Fruit fly (Drosophila melanogaster) whole organism, pupa: ENCODE data around the gene TkR99D.
"Not testable (repeated sequence)": the region's sequence is repeated elsewhere in the genome, so short reads cannot be mapped to it uniquely, and the experiment has no call there.

Source experiments
- CG10348 ChIP-seq: fragments of 200-800 bp; sonication (Bioruptor generic); IDR thresholded peaks from 2 replicates; pipeline ENCODE4 v1.3.6; 2022; ENCODE audit warnings: missing biosample characterization, missing genetic modification characterization
- CG12605 ChIP-seq: fragments of 200-800 bp; sonication (Bioruptor generic); IDR thresholded peaks from 2 replicates; pipeline ENCODE4 v1.3.6; 2022; ENCODE audit warnings: missing biosample characterization, missing genetic modification characterization
- CG13204 ChIP-seq: fragments of 200-800 bp; sonication (Bioruptor generic); optimal IDR thresholded peaks from 2 replicates; lab custom pipeline; 2018; ENCODE audit warnings: missing biosample characterization, mild to moderate bottlenecking, missing genetic modification characterization, moderate library complexity
- CG14655 ChIP-seq: fragments of 200-800 bp; sonication (Bioruptor generic); optimal IDR thresholded peaks from 3 replicates; lab custom pipeline; 2017; ENCODE audit warnings: mild to moderate bottlenecking, missing biosample characterization, missing genetic modification reagents, missing genetic modification characterization
- CG15710 ChIP-seq: fragments of 200-800 bp; sonication (Bioruptor generic); optimal IDR thresholded peaks from 2 replicates; lab custom pipeline; 2018; ENCODE audit warnings: missing biosample characterization, mild to moderate bottlenecking, missing genetic modification characterization, moderate library complexity
- CG17806 ChIP-seq: fragments of 200-800 bp; sonication (Bioruptor generic); optimal IDR thresholded peaks from 2 replicates; lab custom pipeline; 2018; ENCODE audit warnings: missing biosample characterization, mild to moderate bottlenecking, missing genetic modification characterization, moderate library complexity
- CG32121 ChIP-seq: fragments of 200-800 bp; sonication (Bioruptor generic); IDR thresholded peaks from 2 replicates; pipeline ENCODE4 v1.3.6; 2022; ENCODE audit warnings: missing biosample characterization, missing genetic modification characterization
- CG34367 ChIP-seq: fragments of 200-800 bp; sonication (Bioruptor generic); optimal IDR thresholded peaks from 2 replicates; lab custom pipeline; 2018; ENCODE audit warnings: missing biosample characterization, mild to moderate bottlenecking, missing genetic modification characterization
- CG4496 ChIP-seq: fragments of 200-800 bp; sonication (Bioruptor generic); IDR thresholded peaks from 3 replicates; pipeline ENCODE4 v1.3.6; 2022; ENCODE audit warnings: missing biosample characterization, missing genetic modification characterization
- CG8159 ChIP-seq: fragments of 200-800 bp; sonication (Bioruptor generic); optimal IDR thresholded peaks from 3 replicates; lab custom pipeline; 2018; ENCODE audit warnings: missing biosample characterization, mild to moderate bottlenecking, missing genetic modification characterization, moderate library complexity
- CG8301 ChIP-seq: fragments of 200-800 bp; sonication (Bioruptor generic); optimal IDR thresholded peaks from 2 replicates; lab custom pipeline; 2018; ENCODE audit warnings: missing biosample characterization, mild to moderate bottlenecking, missing genetic modification characterization
- CG9948 ChIP-seq: fragments of 200-800 bp; sonication (Bioruptor generic); optimal IDR thresholded peaks from 2 replicates; lab custom pipeline; 2018; ENCODE audit warnings: missing biosample characterization, mild to moderate bottlenecking, missing genetic modification characterization, moderate library complexity
- D1 ChIP-seq: fragments of 200-800 bp; sonication (Bioruptor generic); optimal IDR thresholded peaks from 2 replicates; lab custom pipeline; 2018; ENCODE audit warnings: missing biosample characterization, mild to moderate bottlenecking, missing genetic modification characterization, moderate library complexity
- EcR ChIP-seq: fragments of 200-800 bp; sonication (Bioruptor generic); optimal IDR thresholded peaks from 3 replicates; lab custom pipeline; 2019; ENCODE audit warnings: missing biosample characterization, missing genetic modification characterization, mild to moderate bottlenecking, moderate library complexity, missing genetic modification reagents
- Ets98B ChIP-seq: fragments of 200-800 bp; sonication (Bioruptor generic); IDR thresholded peaks from 2 replicates; pipeline ENCODE4 v1.3.6; 2022; ENCODE audit warnings: missing biosample characterization, missing genetic modification characterization
- Pif1A ChIP-seq: fragments of 200-800 bp; sonication (Bioruptor generic); optimal IDR thresholded peaks from 3 replicates; lab custom pipeline; 2016; ENCODE audit warnings: missing biosample characterization, missing genetic modification characterization
- Pif1B ChIP-seq: fragments of 200-800 bp; sonication (Bioruptor generic); optimal IDR thresholded peaks from 3 replicates; lab custom pipeline; 2016; ENCODE audit warnings: missing biosample characterization, missing genetic modification characterization
- Snoo ChIP-seq: fragments of 200-800 bp; sonication (Bioruptor generic); optimal IDR thresholded peaks from 3 replicates; lab custom pipeline; 2017; ENCODE audit warnings: missing biosample characterization, mild to moderate bottlenecking, missing genetic modification characterization, inconsistent platforms
- fd96Ca ChIP-seq: fragments of 200-800 bp; sonication (Bioruptor generic); IDR thresholded peaks from 3 replicates; pipeline ENCODE4 v1.3.6; 2022; ENCODE audit warnings: missing biosample characterization, missing genetic modification characterization
- gl ChIP-seq: fragments of 200-800 bp; sonication (Bioruptor generic); optimal IDR thresholded peaks from 2 replicates; lab custom pipeline; 2018; ENCODE audit warnings: missing biosample characterization, mild to moderate bottlenecking, missing genetic modification characterization
- rn ChIP-seq: fragments of 200-800 bp; sonication (Bioruptor generic); IDR thresholded peaks from 2 replicates; pipeline ENCODE4 v1.3.6; 2022; ENCODE audit warnings: missing biosample characterization, missing genetic modification characterization

Gene TkR99D

DNA sequence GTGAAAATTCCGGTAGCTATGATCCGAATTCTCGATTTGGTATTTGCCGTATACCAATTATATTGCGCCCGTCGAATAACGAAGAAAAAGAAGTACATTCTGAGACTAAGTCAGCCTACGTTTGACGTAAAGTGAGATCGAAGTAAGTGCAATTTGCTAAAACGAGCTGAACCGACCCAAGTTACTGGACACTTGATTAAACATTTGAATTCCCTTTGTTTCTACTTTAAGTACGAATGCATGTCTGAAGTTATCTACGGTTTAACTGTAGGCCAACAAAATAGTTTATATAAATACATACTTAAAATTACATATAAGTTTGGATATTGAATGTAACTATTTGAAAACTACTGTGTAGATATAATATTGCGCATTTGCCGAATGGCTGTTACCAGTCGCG is 39.0 kb downstream of the TkR99D start, which contains the start of gene alpha-Man-Ic:
alpha-Man-Ic (minus strand) TSS at position 101 of the 400 bp plus-strand sequence.
- TF ChIP-seq CG9948 (tag; lab: Kevin White, UChicago): no peak
- no peak for TF ChIP-seq EcR (GFP tag; lab: Kevin White, UChicago)
- TF ChIP-seq D1: no peak
- TF ChIP-seq CG15710 (tag; lab: Kevin White, UChicago): no peak
- no peak for TF ChIP-seq Pif1B
- no peak for TF ChIP-seq Snoo (tag; lab: Kevin White, UChicago)

DNA sequence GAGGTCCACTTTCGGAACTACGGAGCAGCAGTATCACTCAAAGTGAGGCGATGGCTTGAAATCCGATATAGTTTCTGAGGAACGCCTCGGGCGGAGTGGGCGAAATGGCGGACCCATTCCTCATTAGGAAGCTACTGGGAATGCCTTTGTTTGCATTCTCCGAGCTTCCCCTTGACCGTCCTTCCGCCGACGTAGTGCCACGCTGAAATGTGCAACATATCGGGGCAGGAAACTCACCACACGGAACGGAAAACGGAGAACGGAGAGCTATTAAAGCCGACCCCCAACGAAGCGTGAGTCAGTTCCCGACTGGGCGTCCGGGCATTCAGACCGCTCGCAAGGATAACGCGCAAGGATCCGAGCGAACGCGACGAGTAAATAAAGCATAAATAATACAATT is 42.3 kb downstream of the TkR99D start, which contains the start of gene CG15522:
CG15522 (plus strand) TSS at position 301 of the 400 bp plus-strand sequence.
- no peak for TF ChIP-seq CG32121 (GFP tag; lab: Robert Waterston, UW)
- no peak for TF ChIP-seq CG8301 (tag; lab: Kevin White, UChicago)
- no peak for TF ChIP-seq gl (tag; lab: Kevin White, UChicago)
- no peak for TF ChIP-seq CG10348
- TF ChIP-seq CG17806 (tag; lab: Kevin White, UChicago): no peak

DNA sequence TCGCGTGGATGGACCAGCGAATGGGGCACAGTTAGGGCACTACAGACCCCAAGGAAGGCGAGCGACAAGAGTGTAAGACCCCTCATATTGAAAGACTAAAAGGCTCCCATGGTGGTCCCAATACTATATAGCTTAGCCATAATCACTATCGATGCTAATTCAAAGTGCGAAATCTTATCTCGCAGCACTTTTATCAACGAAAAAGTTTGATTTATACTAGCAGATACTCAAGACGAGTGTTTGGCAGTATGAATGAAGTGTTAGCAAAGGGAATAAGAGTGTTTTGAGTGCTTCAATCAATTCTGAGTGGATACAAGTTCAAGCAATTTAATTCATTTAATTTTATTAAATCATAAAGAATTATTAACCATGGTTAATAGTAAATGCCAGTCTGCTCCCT is 43.2 kb downstream of the TkR99D start, which contains the start of gene Jon99Ci:
Jon99Ci (minus strand) TSS at position 101 of the 400 bp plus-strand sequence.
- no peak for TF ChIP-seq Pif1A (GFP tag; lab: Kevin White, UChicago)
- no peak for TF ChIP-seq CG17806 (tag; lab: Kevin White, UChicago)
- TF ChIP-seq CG15710 (tag; lab: Kevin White, UChicago): no peak
- no peak for TF ChIP-seq Ets98B
- TF ChIP-seq Pif1B: no peak
- TF ChIP-seq D1: no peak
- no peak for TF ChIP-seq gl (tag; lab: Kevin White, UChicago)
- TF ChIP-seq fd96Ca (GFP tag; lab: Robert Waterston, UW): no peak
- TF ChIP-seq CG4496: no peak
- TF ChIP-seq rn (GFP tag; lab: Robert Waterston, UW): no peak
- TF ChIP-seq CG34367 (tag; lab: Kevin White, UChicago): no peak
- TF ChIP-seq Snoo (tag; lab: Kevin White, UChicago): no peak
- TF ChIP-seq CG10348: no peak
- TF ChIP-seq CG32121 (GFP tag; lab: Robert Waterston, UW): no peak
- TF ChIP-seq CG13204: no peak
- TF ChIP-seq CG9948 (tag; lab: Kevin White, UChicago): no peak
- no peak for TF ChIP-seq CG8159 (tag; lab: Kevin White, UChicago)
- no peak for TF ChIP-seq EcR (GFP tag; lab: Kevin White, UChicago)
- no peak for TF ChIP-seq CG12605 (GFP tag; lab: Robert Waterston, UW)

DNA sequence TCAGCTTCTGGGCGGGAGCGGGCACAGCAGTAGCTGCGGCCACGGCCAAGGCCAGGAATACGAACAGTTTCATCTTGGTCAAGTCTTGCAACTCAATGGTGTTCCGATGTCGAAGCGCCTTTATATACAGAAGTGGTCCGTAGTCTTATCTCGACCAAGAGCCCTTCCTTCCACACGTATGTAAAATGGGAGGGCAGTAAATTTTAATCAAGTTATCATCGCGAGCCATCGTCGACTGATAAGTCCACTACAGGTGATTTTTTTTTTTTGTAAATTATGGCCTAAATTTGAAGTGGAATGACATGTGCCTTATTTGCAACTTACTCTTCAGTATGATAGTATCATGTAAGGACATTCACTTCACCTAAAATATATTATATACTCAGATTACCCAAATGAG is 44.7 kb downstream of the TkR99D start, which contains the start of gene Jon99Cii:
Jon99Cii (minus strand) TSS at position 101 of the 400 bp plus-strand sequence.
- not testable (repeated sequence) for TF ChIP-seq fd96Ca (GFP tag; lab: Robert Waterston, UW); EcR (GFP tag; lab: Kevin White, UChicago); CG34367 (tag; lab: Kevin White, UChicago)

DNA sequence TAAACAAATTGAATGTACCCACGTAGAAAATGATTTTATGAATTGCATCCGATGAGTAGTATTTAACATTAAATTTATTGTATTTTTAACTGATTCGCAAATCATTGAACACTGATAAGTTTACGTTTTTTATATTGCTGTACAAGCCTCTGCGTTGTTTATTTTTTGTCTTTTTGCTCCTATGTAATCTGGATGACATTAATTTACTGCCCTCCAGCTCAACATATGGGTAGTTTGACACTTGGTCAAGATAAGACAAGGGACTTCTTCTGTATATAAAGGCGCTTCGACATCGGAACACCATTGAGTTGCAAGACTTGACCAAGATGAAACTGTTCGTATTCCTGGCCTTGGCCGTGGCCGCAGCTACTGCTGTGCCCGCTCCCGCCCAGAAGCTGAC is 47.3 kb downstream of the TkR99D start, which contains the start of gene Jon99Ciii:
Jon99Ciii (plus strand) TSS at position 301 of the 400 bp plus-strand sequence.
- not testable (repeated sequence) for TF ChIP-seq CG9948 (tag; lab: Kevin White, UChicago); CG10348; CG4496

DNA sequence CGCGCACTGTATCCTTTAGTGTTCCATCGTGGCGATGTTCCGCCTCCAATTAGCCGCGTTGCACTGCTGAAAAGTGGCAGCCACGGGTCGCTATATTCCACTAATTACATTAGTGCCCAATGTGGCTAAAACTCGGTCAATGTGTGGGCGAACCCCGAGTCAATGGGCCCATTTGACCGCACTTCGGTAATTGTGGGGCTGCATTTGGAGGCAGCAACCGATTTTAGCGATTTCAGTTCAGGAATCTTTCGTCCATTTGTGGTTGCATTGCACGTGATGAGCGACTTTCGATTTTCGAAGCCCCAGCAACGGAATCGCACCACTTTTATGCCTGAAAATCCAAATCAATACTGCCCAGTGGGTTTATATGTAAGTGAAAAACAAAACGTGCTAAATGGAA is 49.1 kb downstream of the TkR99D start, which contains the start of gene trp:
trp (minus strand) TSS at position 101 of the 400 bp plus-strand sequence.
- TF ChIP-seq CG34367 (tag; lab: Kevin White, UChicago) (no peak), EcR (GFP tag; lab: Kevin White, UChicago) (no peak), rn (GFP tag; lab: Robert Waterston, UW) (no peak), CG8159 (tag; lab: Kevin White, UChicago) (no peak), Ets98B (no peak), D1 (no peak), CG14655 (GFP tag; lab: Kevin White, UChicago) (no peak), CG10348 (no peak), Pif1B (no peak), CG32121 (GFP tag; lab: Robert Waterston, UW) (no peak), Pif1A (GFP tag; lab: Kevin White, UChicago) (no peak), CG17806 (tag; lab: Kevin White, UChicago) (no peak), Snoo (tag; lab: Kevin White, UChicago) (no peak), fd96Ca (GFP tag; lab: Robert Waterston, UW) (no peak), CG15710 (tag; lab: Kevin White, UChicago) (no peak), CG4496 (no peak), CG8301 (tag; lab: Kevin White, UChicago) (no peak), CG13204 (no peak), CG9948 (tag; lab: Kevin White, UChicago) (no peak), gl (tag; lab: Kevin White, UChicago) (no peak)

DNA sequence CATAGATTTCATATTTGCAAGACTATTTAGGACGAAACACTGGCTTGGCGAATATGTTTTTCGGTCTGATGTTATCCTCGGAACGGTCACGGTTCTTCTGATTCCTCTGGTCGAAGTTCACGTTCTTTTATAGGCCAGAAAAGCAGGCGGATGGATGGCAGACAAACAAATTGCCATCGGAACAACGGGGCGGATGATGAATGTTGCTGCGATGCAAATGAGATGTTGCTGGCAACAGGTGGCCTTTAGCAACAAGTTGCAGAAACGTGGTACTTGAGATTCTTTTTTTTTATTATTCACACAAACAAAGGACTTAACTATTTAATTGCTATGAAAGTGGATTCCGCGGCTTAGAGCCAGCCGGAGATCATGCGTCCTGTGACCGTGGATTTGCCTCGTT is 55.0 kb downstream of the TkR99D start, which contains the start of gene Capa:
Capa (minus strand) TSS at position 101 of the 400 bp plus-strand sequence.
- TF ChIP-seq CG12605 (GFP tag; lab: Robert Waterston, UW) (no peak), CG32121 (GFP tag; lab: Robert Waterston, UW) (no peak), CG4496 (no peak), fd96Ca (GFP tag; lab: Robert Waterston, UW) (no peak), CG14655 (GFP tag; lab: Kevin White, UChicago) (no peak), Ets98B (no peak), CG8159 (tag; lab: Kevin White, UChicago) (no peak), gl (tag; lab: Kevin White, UChicago) (no peak)
